Fruit fly (Drosophila melanogaster) whole organism, embryonic: Measurements from ENCODE around the gene scyl.

Source experiments
- B-H2 ChIP-seq: fragments of 200-800 bp; sonication (Bioruptor generic); optimal IDR thresholded peaks from 2 replicates; lab custom pipeline; 2018; ENCODE audit warnings: missing biosample characterization, mild to moderate bottlenecking, missing genetic modification characterization
- C15 ChIP-seq: fragments of 200-800 bp; sonication (Bioruptor generic); IDR thresholded peaks from 3 replicates; pipeline ENCODE4 v1.3.6; 2022; ENCODE audit warnings: missing biosample characterization, missing genetic modification characterization
- CG10147 ChIP-seq: fragments of 200-800 bp; sonication (Bioruptor generic); optimal IDR thresholded peaks from 2 replicates; lab custom pipeline; 2019; ENCODE audit warnings: missing biosample characterization, mild to moderate bottlenecking, missing genetic modification characterization, moderate library complexity
- CG10431 ChIP-seq: fragments of 200-800 bp; sonication (Bioruptor generic); optimal IDR thresholded peaks from 3 replicates; lab custom pipeline; 2018; ENCODE audit warnings: missing biosample characterization, mild to moderate bottlenecking, missing genetic modification characterization
- CG10654 ChIP-seq: fragments of 200-800 bp; sonication (Bioruptor generic); optimal IDR thresholded peaks from 2 replicates; lab custom pipeline; 2016; ENCODE audit warnings: missing biosample characterization, missing genetic modification characterization
- CG11456 ChIP-seq: fragments of 200-800 bp; sonication (Bioruptor generic); IDR thresholded peaks from 3 replicates; pipeline ENCODE4 v1.3.6; 2022; ENCODE audit warnings: missing biosample characterization, missing genetic modification characterization
- CG12391 ChIP-seq: fragments of 200-800 bp; sonication (Bioruptor generic); optimal IDR thresholded peaks from 3 replicates; lab custom pipeline; 2018; ENCODE audit warnings: missing biosample characterization, mild to moderate bottlenecking, missing genetic modification characterization, moderate library complexity
- CG13894 ChIP-seq: fragments of 200-800 bp; sonication (Bioruptor generic); optimal IDR thresholded peaks from 3 replicates; lab custom pipeline; 2018; ENCODE audit warnings: missing biosample characterization, mild to moderate bottlenecking, missing genetic modification characterization, moderate library complexity
- CG15514 ChIP-seq: fragments of 200-800 bp; sonication (Bioruptor generic); optimal IDR thresholded peaks from 3 replicates; lab custom pipeline; 2017; ENCODE audit warnings: missing biosample characterization, missing genetic modification characterization, mild to moderate bottlenecking, moderate library complexity, missing genetic modification reagents
- CG30403 ChIP-seq: fragments of 200-800 bp; sonication (Bioruptor generic); optimal IDR thresholded peaks from 3 replicates; lab custom pipeline; 2016; ENCODE audit warnings: missing biosample characterization, missing genetic modification characterization
- CG31365 ChIP-seq: fragments of 200-800 bp; sonication (Bioruptor generic); optimal IDR thresholded peaks from 2 replicates; lab custom pipeline; 2018; ENCODE audit warnings: missing biosample characterization, mild to moderate bottlenecking, missing genetic modification characterization
- CG4730 ChIP-seq: fragments of 200-800 bp; sonication (Bioruptor generic); IDR thresholded peaks from 2 replicates; pipeline ENCODE4 v1.3.6; 2022; ENCODE audit warnings: missing biosample characterization, missing genetic modification characterization
- CG6654 ChIP-seq: fragments of 200-800 bp; sonication (Bioruptor generic); optimal IDR thresholded peaks from 2 replicates; lab custom pipeline; 2017; ENCODE audit warnings: missing biosample characterization, mild to moderate bottlenecking, missing genetic modification characterization
- CG7556 ChIP-seq: fragments of 200-800 bp; sonication (Bioruptor generic); optimal IDR thresholded peaks from 2 replicates; lab custom pipeline; 2017; ENCODE audit warnings: missing biosample characterization, mild to moderate bottlenecking, missing genetic modification characterization
- CG8388 ChIP-seq: fragments of 200-800 bp; sonication (Bioruptor generic); optimal IDR thresholded peaks from 2 replicates; lab custom pipeline; 2019; ENCODE audit warnings: missing biosample characterization, mild to moderate bottlenecking, missing genetic modification characterization, moderate library complexity
- CG9609 ChIP-seq: fragments of 200-800 bp; sonication (Bioruptor generic); optimal IDR thresholded peaks from 3 replicates; lab custom pipeline; 2016; ENCODE audit warnings: missing biosample characterization, missing genetic modification characterization
- CG9727 ChIP-seq: fragments of 200-800 bp; sonication (Bioruptor generic); optimal IDR thresholded peaks from 3 replicates; lab custom pipeline; 2017; ENCODE audit warnings: missing biosample characterization, mild to moderate bottlenecking, missing genetic modification characterization
- CrebB ChIP-seq: fragments of 200-800 bp; sonication (Bioruptor generic); optimal IDR thresholded peaks from 3 replicates; lab custom pipeline; 2018; ENCODE audit warnings: missing biosample characterization, mild to moderate bottlenecking, missing genetic modification characterization
- D ChIP-seq, 2 experiments: fragments of 200-800 bp in 1 of 2; fragments of >200 bp in 1 of 2; sonication (Bioruptor generic) in 1 of 2; optimal IDR thresholded peaks; 2 replicates in 1 of 2; 3 replicates in 1 of 2; lab custom pipeline; 2017; ENCODE audit warnings: mild to moderate bottlenecking in 1 of 2, missing biosample characterization in 1 of 2, missing genetic modification characterization in 1 of 2, missing genetic modification reagents in 1 of 2
- Dfd ChIP-seq, 2 experiments: fragments of >200 bp; optimal IDR thresholded peaks; 2 replicates each; lab custom pipeline; 2017; ENCODE audit warnings: missing biosample characterization in 2 of 2, missing genetic modification characterization in 2 of 2
- Elba2 ChIP-seq: fragments of 200-800 bp; sonication (Bioruptor generic); optimal IDR thresholded peaks from 3 replicates; lab custom pipeline; 2016; ENCODE audit warnings: missing biosample characterization, missing genetic modification characterization
- GATAe ChIP-seq: fragments of 200-800 bp; sonication (Bioruptor generic); conservative IDR thresholded peaks from 2 replicates; pipeline ENCODE4 v1.3.6; 2022; ENCODE audit warnings: missing biosample characterization, missing genetic modification characterization
- Hmr ChIP-seq: fragments of 200-800 bp; sonication (Bioruptor generic); optimal IDR thresholded peaks from 3 replicates; lab custom pipeline; 2017; ENCODE audit warnings: mild to moderate bottlenecking, missing biosample characterization, missing genetic modification reagents, missing genetic modification characterization
- Hr39 ChIP-seq: fragments of >200 bp; optimal IDR thresholded peaks from 2 replicates; lab custom pipeline; 2017
- Kr ChIP-seq: fragments of 200-800 bp; sonication (Bioruptor generic); optimal IDR thresholded peaks from 2 replicates; lab custom pipeline; 2017; ENCODE audit warnings: missing biosample characterization, mild to moderate bottlenecking, missing genetic modification characterization
- Med ChIP-seq: fragments of 200-800 bp; sonication (Bioruptor generic); peaks from one replicate; lab custom pipeline; 2016; ENCODE audit warnings: missing biosample characterization, missing genetic modification characterization, mild to moderate bottlenecking, inconsistent platforms, moderate library complexity
- Oli ChIP-seq: fragments of 200-800 bp; sonication (Bioruptor generic); optimal IDR thresholded peaks from 2 replicates; lab custom pipeline; 2018; ENCODE audit warnings: missing biosample characterization, mild to moderate bottlenecking, missing genetic modification characterization, moderate library complexity
- Optix ChIP-seq: fragments of 200-800 bp; sonication (Bioruptor generic); IDR thresholded peaks from 3 replicates; pipeline ENCODE4 v1.3.6; 2022; ENCODE audit warnings: missing biosample characterization, missing genetic modification characterization
- YL-1 ChIP-seq: fragments of 200-800 bp; sonication (Bioruptor generic); optimal IDR thresholded peaks from 3 replicates; lab custom pipeline; 2017; ENCODE audit warnings: missing biosample characterization, mild to moderate bottlenecking, missing genetic modification characterization
- abd-A ChIP-seq: fragments of 200-800 bp; sonication (Bioruptor generic); optimal IDR thresholded peaks from 3 replicates; lab custom pipeline; 2019; ENCODE audit warnings: missing biosample characterization, mild to moderate bottlenecking, missing genetic modification characterization, moderate library complexity
- ara ChIP-seq: fragments of 200-800 bp; sonication (Bioruptor generic); IDR thresholded peaks from 2 replicates; pipeline ENCODE4 v1.3.6; 2022; ENCODE audit warnings: missing biosample characterization, missing genetic modification characterization
- chinmo ChIP-seq: fragments of 200-800 bp; sonication (Bioruptor generic); IDR thresholded peaks from 4 replicates; pipeline ENCODE4 v1.3.6; 2022; ENCODE audit warnings: missing biosample characterization, missing genetic modification characterization; ENCODE audit not compliant: partially characterized antibody
- croc ChIP-seq: fragments of 200-800 bp; sonication (Bioruptor generic); conservative IDR thresholded peaks from 3 replicates; pipeline ENCODE4 v1.3.6; 2022; ENCODE audit warnings: missing biosample characterization, missing genetic modification characterization
- crol ChIP-seq: fragments of 200-800 bp; sonication (Bioruptor generic); IDR thresholded peaks from 2 replicates; pipeline ENCODE4 v1.3.6; 2022; ENCODE audit warnings: missing biosample characterization, missing genetic modification characterization
- dpn ChIP-seq, 2 experiments: fragments of 200-800 bp; sonication (Bioruptor generic); optimal IDR thresholded peaks; 3 replicates each; lab custom pipeline; 2016; ENCODE audit warnings: missing biosample characterization in 2 of 2, missing genetic modification characterization in 2 of 2
- fd96Cb ChIP-seq: fragments of 200-800 bp; sonication (Bioruptor generic); optimal IDR thresholded peaks from 2 replicates; lab custom pipeline; 2018; ENCODE audit warnings: missing biosample characterization, mild to moderate bottlenecking, missing genetic modification characterization, moderate library complexity
- kay ChIP-seq: fragments of 200-800 bp; sonication (Bioruptor generic); optimal IDR thresholded peaks from 2 replicates; lab custom pipeline; 2016; ENCODE audit warnings: missing biosample characterization, missing genetic modification characterization
- kni ChIP-seq: fragments of 200-800 bp; sonication (Bioruptor generic); optimal IDR thresholded peaks from 3 replicates; lab custom pipeline; 2017; ENCODE audit warnings: mild to moderate bottlenecking, missing biosample characterization, missing genetic modification reagents, missing genetic modification characterization
- pfk ChIP-seq: fragments of 200-800 bp; sonication (Bioruptor generic); optimal IDR thresholded peaks from 2 replicates; lab custom pipeline; 2018; ENCODE audit warnings: missing biosample characterization, mild to moderate bottlenecking, missing genetic modification characterization, moderate library complexity
- pnt ChIP-seq: fragments of 200-800 bp; sonication (Bioruptor generic); optimal IDR thresholded peaks from 3 replicates; lab custom pipeline; 2016; ENCODE audit warnings: missing biosample characterization, missing genetic modification characterization
- pros ChIP-seq: fragments of 200-800 bp; sonication (Bioruptor generic); optimal IDR thresholded peaks from 3 replicates; lab custom pipeline; 2019; ENCODE audit warnings: missing biosample characterization, mild to moderate bottlenecking, missing genetic modification characterization, moderate library complexity
- run ChIP-seq: fragments of 200-800 bp; sonication (Bioruptor generic); optimal IDR thresholded peaks from 3 replicates; lab custom pipeline; 2018; ENCODE audit warnings: missing biosample characterization, mild to moderate bottlenecking, missing genetic modification characterization
- stwl ChIP-seq: fragments of 200-800 bp; sonication (Bioruptor generic); optimal IDR thresholded peaks from 3 replicates; lab custom pipeline; 2018; ENCODE audit warnings: missing biosample characterization, mild to moderate bottlenecking, missing genetic modification characterization, moderate library complexity
- sug ChIP-seq: fragments of 200-800 bp; optimal IDR thresholded peaks from 2 replicates; lab custom pipeline; 2019; ENCODE audit warnings: missing biosample characterization, mild to moderate bottlenecking, missing genetic modification characterization, moderate library complexity
- twi ChIP-seq: fragments of 200-800 bp; optimal IDR thresholded peaks from 2 replicates; lab custom pipeline; 2019; ENCODE audit warnings: missing biosample characterization, mild to moderate bottlenecking, missing genetic modification characterization, moderate library complexity
- z ChIP-seq: fragments of 200-800 bp; sonication (Bioruptor generic); IDR thresholded peaks from 3 replicates; pipeline ENCODE4 v1.3.6; 2022; ENCODE audit warnings: missing biosample characterization, missing genetic modification characterization
- zen ChIP-seq: fragments of 200-800 bp; sonication (Bioruptor generic); optimal IDR thresholded peaks from 3 replicates; lab custom pipeline; 2018; ENCODE audit warnings: missing biosample characterization, mild to moderate bottlenecking, missing genetic modification characterization, moderate library complexity
- zf30C ChIP-seq: fragments of 200-800 bp; sonication (Bioruptor generic); optimal IDR thresholded peaks from 3 replicates; lab custom pipeline; 2018; ENCODE audit warnings: missing biosample characterization, mild to moderate bottlenecking, missing genetic modification characterization

Gene scyl

DNA sequence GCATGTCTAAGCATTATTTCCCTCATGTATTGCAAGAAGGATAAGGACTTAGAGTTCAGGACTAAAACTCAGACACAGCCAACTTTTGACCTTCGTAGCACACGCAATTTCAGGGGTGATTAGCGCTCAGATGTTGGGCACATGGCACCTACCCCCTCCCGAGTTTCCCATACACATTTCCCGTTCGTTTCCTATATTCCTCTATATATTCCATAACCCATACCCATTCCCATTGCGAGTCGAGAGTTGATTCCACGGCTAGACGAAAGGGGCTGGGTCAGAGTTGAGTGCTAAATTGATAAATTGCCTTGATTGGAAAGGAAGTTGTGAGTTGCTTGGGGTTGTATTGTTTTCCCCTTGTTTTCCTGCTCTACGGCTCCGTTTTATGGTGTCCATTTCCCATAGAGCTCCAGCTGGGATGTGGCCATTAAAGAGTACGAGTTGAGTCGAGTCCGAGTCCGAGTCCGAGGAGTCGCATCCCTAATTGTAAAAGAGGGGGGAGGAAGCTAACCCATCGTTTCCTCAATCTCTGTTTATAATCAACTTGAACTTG is 8.0 kb upstream of the scyl start:
- TF ChIP-seq pfk (GFP tag; lab: Kevin White, UChicago) (peak; percentile 54), pros (peak; percentile 92), crol (0 out of 2 replicates have a peak, but pooled peaks have one; percentile 17), GATAe (GFP tag; lab: Robert Waterston, UW) (no peak), run (tag; lab: Kevin White, UChicago) (no peak), z (GFP tag; lab: Robert Waterston, UW) (peak; percentile 78; the same call in 2 of the 3 replicates), ara (GFP tag; lab: Robert Waterston, UW) (no peak), CG15514 (GFP tag; lab: Kevin White, UChicago) (no peak), chinmo (GFP tag; lab: Robert Waterston, UW) (0 out of 4 replicates have a peak, but pooled peaks have one; percentile 12), CG13894 (tag; lab: Kevin White, UChicago) (peak; percentile 89), fd96Cb (tag; lab: Kevin White, UChicago) (no peak), abd-A (tag; lab: Kevin White, UChicago) (peak; percentile 18), Optix (GFP tag; lab: Robert Waterston, UW) (no peak), zen (tag; lab: Kevin White, UChicago) (peak; percentile 30), CG10654 (GFP tag; lab: Kevin White, UChicago) (no peak), CG10431 (GFP tag; lab: Kevin White, UChicago) (no peak), CG8388 (peak; percentile 5), Med (peak; percentile 35), Oli (no peak), kni (GFP tag; lab: Kevin White, UChicago) (peak; percentile 36), zf30C (GFP tag; lab: Kevin White, UChicago) (peak; percentile 17), CG9727 (GFP tag; lab: Kevin White, UChicago) (peak; percentile 16), dpn (GFP tag; optimal IDR thresholded peaks at IDR 0.05; lab: Kevin White, UChicago) (no peak), Kr (GFP tag; lab: Kevin White, UChicago) (peak; percentile 45), CG6654 (GFP tag; lab: Kevin White, UChicago) (no peak), CG4730 (GFP tag; lab: Robert Waterston, UW) (no peak), kay (GFP tag; lab: Kevin White, UChicago) (no peak), twi (tag; lab: Kevin White, UChicago) (peak; percentile 98), CG9609 (GFP tag; lab: Kevin White, UChicago) (no peak), CG12391 (peak; percentile 9), D (optimal IDR thresholded peaks at IDR 0.05; lab: Kevin White, UChicago) (peak; percentile 69), D (GFP tag; optimal IDR thresholded peaks at IDR 0.05; lab: Kevin White, UChicago) (no peak)

DNA sequence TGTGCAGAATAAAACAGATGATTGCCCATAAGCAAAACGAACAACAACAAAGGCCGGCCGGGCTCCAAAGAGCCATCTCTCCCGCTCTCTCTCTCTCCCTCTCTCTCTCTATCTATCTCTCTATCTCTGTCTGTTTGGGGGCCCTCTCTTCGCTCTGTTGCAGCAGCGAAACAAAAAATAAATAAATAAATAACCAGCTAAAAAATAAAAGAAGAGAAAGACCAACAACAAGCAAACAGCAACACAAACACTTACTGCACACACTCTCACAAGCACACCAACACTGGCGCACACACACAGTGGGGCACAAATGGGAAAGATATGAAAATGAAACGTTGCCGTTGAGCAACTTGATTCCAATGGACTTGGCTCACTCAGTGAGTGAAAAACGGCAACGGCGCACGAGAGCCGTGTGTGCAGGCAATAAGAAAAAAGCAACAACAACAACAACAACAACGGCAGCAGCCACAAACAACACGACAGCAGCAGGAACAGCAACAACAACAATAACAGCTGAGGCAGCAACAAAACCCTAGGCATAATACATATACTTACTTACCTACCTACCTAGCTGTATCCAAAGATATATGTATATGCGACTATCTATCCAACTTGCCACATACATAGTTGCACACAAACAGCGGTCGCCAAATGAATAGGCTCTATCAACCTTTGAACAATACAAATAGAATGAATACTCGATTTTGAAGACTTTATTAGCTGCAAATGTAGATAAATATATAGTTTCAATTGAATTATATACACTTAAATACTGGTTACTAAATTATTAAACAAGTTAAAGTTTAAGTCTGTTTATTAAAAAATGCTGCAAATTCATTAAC is 5.8 kb upstream of the scyl start:
- TF ChIP-seq CG10147 (GFP tag; lab: Kevin White, UChicago) (no peak), pnt (GFP tag; lab: Kevin White, UChicago) (no peak), C15 (no peak), YL-1 (GFP tag; lab: Kevin White, UChicago) (no peak), croc (no peak), Hr39 (lab: Kevin White, UChicago) (no peak), Dfd (GFP tag; optimal IDR thresholded peaks at IDR 0.05; lab: Kevin White, UChicago) (peak in 1 of 2 experiments; percentile 55), Elba2 (GFP tag; lab: Kevin White, UChicago) (peak; percentile 94), CG8388 (no peak), CG11456 (GFP tag; lab: Robert Waterston, UW) (no peak), CG31365 (tag; lab: Kevin White, UChicago) (no peak), stwl (tag; lab: Kevin White, UChicago) (no peak), CrebB (tag; lab: Kevin White, UChicago) (no peak), sug (tag; lab: Kevin White, UChicago) (peak; percentile 71), Hmr (no peak), CG7556 (GFP tag; lab: Kevin White, UChicago) (no peak), B-H2 (GFP tag; lab: Kevin White, UChicago) (no peak), CG30403 (GFP tag; lab: Kevin White, UChicago) (no peak)
